Worm (Caenorhabditis elegans): ENCODE measurements around the gene ints-7.

ce11 chrII:11604613-11605012, 22.0 kb downstream of the ints-7 start:
- TF ChIP-seq mep-1 (tag; optimal IDR thresholded peaks at IDR 0.05), result no peak
- no peak for TF ChIP-seq unc-39 (tag; optimal IDR thresholded peaks at IDR 0.05)
- TF ChIP-seq nhr-237 (tag; optimal IDR thresholded peaks at IDR 0.05), result no peak
- no peak for TF ChIP-seq blmp-1 (tag; optimal IDR thresholded peaks at IDR 0.05)
- no peak for TF ChIP-seq snpc-4 (tag; optimal IDR thresholded peaks at IDR 0.05)
- no peak for TF ChIP-seq ceh-43 (GFP tag; optimal IDR thresholded peaks at IDR 0.05)
- no peak for TF ChIP-seq elt-3 (tag; optimal IDR thresholded peaks at IDR 0.05)
- no peak for TF ChIP-seq pha-4 (tag; optimal IDR thresholded peaks at IDR 0.05)
